Fruit fly (Drosophila melanogaster): ENCODE measurements around the gene Ssdp.

Gene Ssdp

DNA sequence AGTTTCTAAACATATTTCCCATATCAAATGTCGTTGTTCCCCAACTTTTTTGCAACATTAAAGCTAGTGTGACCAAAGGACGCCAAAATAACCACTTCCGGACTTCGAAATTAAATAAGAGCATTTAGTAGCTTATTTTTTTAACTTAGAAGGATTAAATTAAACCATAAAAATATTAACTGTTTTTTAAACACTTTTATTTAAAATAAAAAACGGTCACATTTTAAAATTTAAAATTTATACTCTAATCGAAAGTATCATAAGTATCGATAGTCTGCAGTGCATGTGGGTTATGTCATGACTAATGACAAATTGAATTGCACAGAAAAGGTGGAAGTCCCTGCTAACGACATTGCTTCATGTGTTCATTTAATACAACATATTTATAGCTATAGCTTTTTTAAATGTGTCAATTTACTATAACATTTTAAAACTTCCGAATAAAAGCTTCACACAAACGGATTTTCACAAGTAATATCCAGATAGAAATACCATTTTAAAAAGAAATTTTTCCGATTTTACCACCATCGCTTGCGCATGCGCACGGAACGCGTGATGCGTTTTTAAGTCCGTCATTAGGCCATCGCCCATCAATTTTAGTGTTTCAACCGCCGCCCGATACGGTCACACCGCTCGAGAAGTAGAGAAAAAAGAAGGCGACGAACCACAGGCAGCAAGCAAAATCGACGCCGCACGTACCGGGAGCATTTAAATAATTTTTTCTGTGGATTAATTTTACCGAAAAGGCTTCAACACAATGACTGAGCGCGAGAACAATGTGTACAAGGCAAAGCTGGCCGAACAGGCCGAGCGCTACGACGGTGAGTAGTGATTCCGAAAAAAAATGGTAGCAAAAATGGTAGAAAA, 42.9 kb upstream of the Ssdp start, which contains the start of the genes CG7156 and 14-3-3epsilon (continued):
- TF ChIP-seq sqz (GFP tag; optimal IDR thresholded peaks at IDR 0.05) (peak; percentile 77), Hmx (GFP tag; optimal IDR thresholded peaks at IDR 0.05) (peak; percentile 12), dm (GFP tag; optimal IDR thresholded peaks at IDR 0.05) (peak; percentile 49), D (optimal IDR thresholded peaks at IDR 0.05) (no peak), D (GFP tag; optimal IDR thresholded peaks at IDR 0.05) (no peak), Doc3 (GFP tag; IDR thresholded peaks at IDR 0.05; ENCODE audit: partially characterized antibody) (no peak), kni (GFP tag; optimal IDR thresholded peaks at IDR 0.05) (no peak), CG34376 (GFP tag; optimal IDR thresholded peaks at IDR 0.05) (no peak), Hmr (GFP tag; optimal IDR thresholded peaks at IDR 0.05) (peak; percentile 46), Camta (GFP tag; optimal IDR thresholded peaks at IDR 0.05) (peak; percentile 25), CG10321 (GFP tag; IDR thresholded peaks at IDR 0.05) (no peak), twi (tag; optimal IDR thresholded peaks at IDR 0.05) (peak; percentile 4), Ada2b (GFP tag; IDR thresholded peaks at IDR 0.05) (no peak), Dip2 (GFP tag; IDR thresholded peaks at IDR 0.05) (no peak), eve (GFP tag; optimal IDR thresholded peaks at IDR 0.05) (no peak), Vsx1 (GFP tag; optimal IDR thresholded peaks at IDR 0.05) (no peak), C15 (GFP tag; IDR thresholded peaks at IDR 0.05) (no peak), CG8359 (GFP tag; optimal IDR thresholded peaks at IDR 0.05; ENCODE audit: borderline replicate concordance) (no peak), CG7839 (tag; optimal IDR thresholded peaks at IDR 0.05) (no peak), YL-1 (GFP tag; optimal IDR thresholded peaks at IDR 0.05) (peak; percentile 18), CG4854 (GFP tag; optimal IDR thresholded peaks at IDR 0.05) (no peak), CG6654 (GFP tag; optimal IDR thresholded peaks at IDR 0.05) (no peak), CG15514 (GFP tag; optimal IDR thresholded peaks at IDR 0.05) (peak; percentile 48), pros (GFP tag; optimal IDR thresholded peaks at IDR 0.05) (no peak), Atf-2 (GFP tag; optimal IDR thresholded peaks at IDR 0.05) (no peak), CG17385 (GFP tag; optimal IDR thresholded peaks at IDR 0.05) (peak; percentile 51), HLH54F (GFP tag; optimal IDR thresholded peaks at IDR 0.05) (no peak), dmrt11E (tag; optimal IDR thresholded peaks at IDR 0.05) (peak; percentile 68), CG3847 (GFP tag; IDR thresholded peaks at IDR 0.05) (no peak), gfzf (GFP tag; optimal IDR thresholded peaks at IDR 0.05) (peak; percentile 97), Hand (GFP tag; optimal IDR thresholded peaks at IDR 0.05) (no peak), CG16815 (GFP tag; optimal IDR thresholded peaks at IDR 0.05) (peak; percentile 9), pzg (GFP tag; optimal IDR thresholded peaks at IDR 0.05) (peak; percentile 70), rib (GFP tag; IDR thresholded peaks at IDR 0.05) (no peak), Tbp (GFP tag; optimal IDR thresholded peaks at IDR 0.05) (no peak), Spps (tag; optimal IDR thresholded peaks at IDR 0.05) (peak; percentile 9), fd64A (GFP tag; optimal IDR thresholded peaks at IDR 0.05) (no peak), ro (GFP tag; IDR thresholded peaks at IDR 0.05) (no peak), Oaz (GFP tag; IDR thresholded peaks at IDR 0.05) (no peak), ap (GFP tag; IDR thresholded peaks at IDR 0.05) (peak; percentile 41; the same call in 1 of the 2 replicates), CG10654 (GFP tag; optimal IDR thresholded peaks at IDR 0.05) (peak; percentile 30), CG10462 (GFP tag; optimal IDR thresholded peaks at IDR 0.05) (peak; percentile 11), CG33557 (GFP tag; optimal IDR thresholded peaks at IDR 0.05) (peak; percentile 6), Optix (GFP tag; IDR thresholded peaks at IDR 0.05) (no peak), HLH4C (GFP tag; IDR thresholded peaks at IDR 0.05; ENCODE audit: partially characterized antibody) (no peak), CG12769 (tag; optimal IDR thresholded peaks at IDR 0.05) (no peak), zf30C (GFP tag; optimal IDR thresholded peaks at IDR 0.05) (no peak), Mad (GFP tag; optimal IDR thresholded peaks at IDR 0.05) (peak; percentile 23), CG34224 (GFP tag; IDR thresholded peaks at IDR 0.05; ENCODE audit: partially characterized antibody) (peak; percentile 18; the same call in 1 of the 3 replicates)

Data from whole organism, embryonic.